Worm (Caenorhabditis elegans) whole organism, young adult: ENCODE results near the gene C27D9.1.

Experiments used
- aptf-3 ChIP-seq: fragments of 200-800 bp; sonication (Bioruptor generic); IDR thresholded peaks from 2 replicates; pipeline ENCODE4 v1.3.6; 2022; ENCODE audit warnings: missing genetic modification characterization, missing compliant biosample characterization
- ccch-3 ChIP-seq: fragments of 200-800 bp; sonication (Bioruptor generic); optimal IDR thresholded peaks from 2 replicates; lab custom pipeline; 2018; ENCODE audit warnings: mild to moderate bottlenecking, missing genetic modification characterization, missing compliant biosample characterization
- lin-35 ChIP-seq, 3 experiments: fragments of 150-350 bp in 2 of 3; sonication (generic microtip) in 1 of 3; optimal IDR thresholded peaks; 2 replicates each; lab custom pipeline; 2014 to 2018; ENCODE audit warnings: missing biosample characterization in 3 of 3, missing genetic modification characterization in 3 of 3, missing genetic modification reagents in 3 of 3

DNA sequence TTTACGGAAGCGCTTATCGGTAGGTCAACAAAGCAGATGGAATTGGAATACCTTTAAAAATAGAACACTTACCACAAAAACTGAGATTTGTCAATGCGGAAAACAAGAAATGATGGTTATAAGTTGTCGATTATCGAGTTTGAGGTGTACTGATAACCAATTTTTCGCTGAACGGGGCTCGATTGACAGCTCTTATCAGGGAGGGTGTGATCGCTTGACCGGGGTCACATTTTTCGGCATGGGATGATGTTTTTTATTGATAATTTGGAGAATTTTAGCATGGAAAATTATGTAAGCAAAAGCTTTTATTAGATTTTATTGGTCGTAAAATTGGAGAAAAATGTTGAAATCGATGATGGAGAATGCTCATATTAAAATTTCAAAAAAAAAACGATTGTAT lies 16.7 kb downstream of the C27D9.1 start:
- TF ChIP-seq ccch-3 (GFP tag; lab: Kevin White, UChicago) = no peak
- TF ChIP-seq aptf-3 = no peak
- TF ChIP-seq lin-35 (GFP tag; optimal IDR thresholded peaks at IDR 0.05; lab: Kevin White, UChicago) = no peak
